Fruit fly (Drosophila melanogaster) whole organism: ENCODE measurements around the gene HisRS.

Experiments used
- CG8478 ChIP-seq: fragments of >200 bp; optimal IDR thresholded peaks from 2 replicates; lab custom pipeline; 2018; ENCODE audit warnings: inconsistent platforms
- usp ChIP-seq: fragments of >200 bp; optimal IDR thresholded peaks from 2 replicates; lab custom pipeline; 2017; ENCODE audit warnings: missing biosample characterization, missing genetic modification characterization, mixed read lengths

DNA sequence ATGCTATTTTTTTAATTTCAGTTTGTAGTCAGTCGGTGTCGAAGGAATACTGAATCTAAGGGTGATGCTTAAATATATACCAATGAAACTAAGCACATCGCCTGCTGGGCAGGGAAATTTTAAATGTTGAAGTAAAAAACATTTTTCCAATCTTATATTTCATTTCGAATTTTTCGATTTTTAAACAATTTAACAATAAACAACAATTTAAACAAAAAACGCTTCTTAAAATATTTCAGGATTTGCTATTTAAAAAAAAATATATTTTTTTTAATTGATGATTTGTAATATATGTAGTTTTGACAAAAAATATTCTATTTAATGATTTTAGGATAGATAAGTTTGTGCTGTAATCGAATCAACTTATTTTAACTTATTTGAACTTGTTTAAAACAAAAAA, 461 bp upstream of the HisRS start, which contains the start of gene CG6470:
- TF ChIP-seq usp (GFP tag; lab: Kevin White, UChicago) = no peak
- TF ChIP-seq CG8478 (lab: Kevin White, UChicago) = no peak
